Worm (Caenorhabditis elegans) whole organism, L1 larva: ENCODE measurements around the gene ocr-1.

Experiments
- C04F5.9 ChIP-seq: sonication (generic microtip); optimal IDR thresholded peaks from 2 replicates; lab custom pipeline; 2016; ENCODE audit warnings: missing genetic modification characterization, missing compliant biosample characterization
- C16A3.4 ChIP-seq: fragments of 150-350 bp; optimal IDR thresholded peaks from 2 replicates; lab custom pipeline; 2014; ENCODE audit warnings: missing biosample characterization, missing genetic modification characterization
- F16B12.6 ChIP-seq: fragments of 150-350 bp; optimal IDR thresholded peaks from 2 replicates; lab custom pipeline; 2014; ENCODE audit warnings: missing biosample characterization, missing genetic modification characterization
- Y116A8C.19 ChIP-seq: sonication (generic microtip); optimal IDR thresholded peaks from 2 replicates; lab custom pipeline; 2016; ENCODE audit warnings: missing compliant biosample characterization, missing genetic modification characterization, borderline replicate concordance
- aly-2 ChIP-seq: fragments of 150-350 bp; optimal IDR thresholded peaks from 2 replicates; lab custom pipeline; 2014; ENCODE audit warnings: missing biosample characterization, missing genetic modification characterization
- ama-1 ChIP-seq: fragments of 150-350 bp; optimal IDR thresholded peaks from 2 replicates; lab custom pipeline; 2014
- ceh-8 ChIP-seq: fragments of 200-800 bp; sonication (Bioruptor generic); optimal IDR thresholded peaks from 2 replicates; lab custom pipeline; 2018; ENCODE audit warnings: mild to moderate bottlenecking, missing genetic modification characterization, moderate library complexity, missing compliant biosample characterization
- ceh-88 ChIP-seq: fragments of 200-800 bp; sonication (Bioruptor generic); IDR thresholded peaks from 2 replicates; pipeline ENCODE4 v1.3.6; 2022; ENCODE audit warnings: missing genetic modification characterization, missing compliant biosample characterization
- ceh-90 ChIP-seq: sonication (generic microtip); optimal IDR thresholded peaks from 2 replicates; lab custom pipeline; 2016; ENCODE audit warnings: missing genetic modification characterization, missing compliant biosample characterization
- ces-1 ChIP-seq: fragments of 150-350 bp; optimal IDR thresholded peaks from 2 replicates; lab custom pipeline; 2014; ENCODE audit warnings: missing biosample characterization, missing genetic modification reagents, missing genetic modification characterization
- dpl-1 ChIP-seq, 3 experiments: fragments of 150-350 bp in 2 of 3; sonication (generic microtip) in 1 of 3; optimal IDR thresholded peaks; 2 replicates each; lab custom pipeline; 2014 to 2017; ENCODE audit warnings: missing biosample characterization in 3 of 3, missing genetic modification characterization in 3 of 3, missing genetic modification reagents in 3 of 3
- dsc-1 ChIP-seq: sonication (generic microtip); optimal IDR thresholded peaks from 2 replicates; lab custom pipeline; 2016; ENCODE audit warnings: mild to moderate bottlenecking, missing genetic modification characterization, missing compliant biosample characterization
- efl-3 ChIP-seq: fragments of 200-800 bp; sonication (Bioruptor generic); optimal IDR thresholded peaks from 2 replicates; lab custom pipeline; 2018; ENCODE audit warnings: mild to moderate bottlenecking, missing genetic modification characterization, missing compliant biosample characterization
- egl-13 ChIP-seq: sonication (generic microtip); optimal IDR thresholded peaks from 2 replicates; lab custom pipeline; 2016; ENCODE audit warnings: missing genotype, missing genetic modification reagents, missing genetic modification characterization, missing compliant biosample characterization
- elt-3 ChIP-seq, 6 experiments: fragments of 150-350 bp in 1 of 6; sonication (generic microtip); optimal IDR thresholded peaks; 2 replicates each; lab custom pipeline; 2017 to 2018; ENCODE audit warnings: missing biosample characterization in 6 of 6, missing genetic modification characterization in 6 of 6, inconsistent platforms in 1 of 6
- ets-5 ChIP-seq: fragments of 200-800 bp; sonication (Bioruptor generic); IDR thresholded peaks from 2 replicates; pipeline ENCODE4 v1.3.6; 2022; ENCODE audit warnings: missing genetic modification characterization, missing compliant biosample characterization
- fkh-10 ChIP-seq: sonication (generic microtip); optimal IDR thresholded peaks from 2 replicates; lab custom pipeline; 2017; ENCODE audit warnings: missing biosample characterization, missing genetic modification reagents, missing genetic modification characterization
- fkh-4 ChIP-seq: sonication (generic microtip); optimal IDR thresholded peaks from 2 replicates; lab custom pipeline; 2016; ENCODE audit warnings: missing compliant biosample characterization, missing genetic modification characterization, borderline replicate concordance
- fkh-8 ChIP-seq: sonication (generic microtip); optimal IDR thresholded peaks from 2 replicates; lab custom pipeline; 2016; ENCODE audit warnings: mild to moderate bottlenecking, missing genetic modification characterization, missing compliant biosample characterization
- fos-1 ChIP-seq: fragments of 150-350 bp; optimal IDR thresholded peaks from 2 replicates; lab custom pipeline; 2014; ENCODE audit warnings: missing biosample characterization, missing genetic modification characterization
- hlh-4 ChIP-seq: sonication (generic microtip); optimal IDR thresholded peaks from 2 replicates; lab custom pipeline; 2016; ENCODE audit warnings: mild to moderate bottlenecking, missing genetic modification characterization, missing compliant biosample characterization
- hpl-2 ChIP-seq: fragments of 150-350 bp; optimal IDR thresholded peaks from 2 replicates; lab custom pipeline; 2014; ENCODE audit warnings: missing biosample characterization, missing genetic modification reagents, missing genetic modification characterization
- irx-1 ChIP-seq: sonication (generic microtip); optimal IDR thresholded peaks from 2 replicates; lab custom pipeline; 2016; ENCODE audit warnings: missing genetic modification characterization, missing compliant biosample characterization
- jun-1 ChIP-seq: fragments of 150-350 bp; optimal IDR thresholded peaks from 2 replicates; lab custom pipeline; 2014; ENCODE audit warnings: missing biosample characterization, missing genetic modification reagents, missing genetic modification characterization
- lin-13 ChIP-seq: fragments of 150-350 bp; optimal IDR thresholded peaks from 2 replicates; lab custom pipeline; 2014; ENCODE audit warnings: missing biosample characterization, missing genetic modification reagents, missing genetic modification characterization
- lin-14 ChIP-seq: fragments of 200-800 bp; sonication (Bioruptor generic); optimal IDR thresholded peaks from 2 replicates; lab custom pipeline; 2018; ENCODE audit warnings: mild to moderate bottlenecking, missing genetic modification characterization, moderate library complexity, missing compliant biosample characterization
- lsy-2 ChIP-seq, 2 experiments: fragments of 150-350 bp; optimal IDR thresholded peaks; 2 replicates each; lab custom pipeline; 2014; ENCODE audit warnings: missing biosample characterization in 2 of 2, missing genetic modification characterization in 2 of 2
- mdl-1 ChIP-seq, 2 experiments: fragments of 150-350 bp; optimal IDR thresholded peaks; 2 replicates each; lab custom pipeline; 2014 to 2017; ENCODE audit warnings: missing biosample characterization in 2 of 2, missing genetic modification characterization in 2 of 2, inconsistent platforms in 1 of 2
- mef-2 ChIP-seq: fragments of 150-350 bp; optimal IDR thresholded peaks from 2 replicates; lab custom pipeline; 2014; ENCODE audit warnings: missing biosample characterization, missing genetic modification characterization
- nhr-19 ChIP-seq: fragments of 200-800 bp; sonication (Bioruptor generic); conservative IDR thresholded peaks from 2 replicates; pipeline ENCODE4 v1.3.6; 2022; ENCODE audit warnings: missing genetic modification characterization, missing compliant biosample characterization
- nhr-47 ChIP-seq: sonication (generic microtip); optimal IDR thresholded peaks from 2 replicates; lab custom pipeline; 2016; ENCODE audit warnings: mild to moderate bottlenecking, missing genetic modification characterization, moderate library complexity, missing compliant biosample characterization
- nhr-71 ChIP-seq: sonication (generic microtip); optimal IDR thresholded peaks from 2 replicates; lab custom pipeline; 2016; ENCODE audit warnings: mild to moderate bottlenecking, missing genetic modification characterization, moderate library complexity, missing compliant biosample characterization
- nhr-77 ChIP-seq: fragments of 150-350 bp; optimal IDR thresholded peaks from 2 replicates; lab custom pipeline; 2014; ENCODE audit warnings: missing biosample characterization, missing genetic modification characterization
- nhr-84 ChIP-seq: sonication (generic microtip); optimal IDR thresholded peaks from 2 replicates; lab custom pipeline; 2017; ENCODE audit warnings: missing biosample characterization, missing genetic modification characterization
- nhr-85 ChIP-seq: sonication (generic microtip); peaks from one replicate; lab custom pipeline; 2016; ENCODE audit warnings: missing genetic modification characterization, inconsistent platforms, missing compliant biosample characterization
- nhr-90 ChIP-seq: sonication (generic microtip); optimal IDR thresholded peaks from 2 replicates; lab custom pipeline; 2016; ENCODE audit warnings: mild to moderate bottlenecking, missing genetic modification characterization, missing compliant biosample characterization; ENCODE audit not compliant: poor library complexity
- pax-3 ChIP-seq: fragments of 200-800 bp; sonication (Bioruptor generic); optimal IDR thresholded peaks from 2 replicates; lab custom pipeline; 2018; ENCODE audit warnings: mild to moderate bottlenecking, missing genetic modification characterization, moderate library complexity, missing compliant biosample characterization
- pqm-1 ChIP-seq: sonication (generic microtip); optimal IDR thresholded peaks from 3 replicates; lab custom pipeline; 2017; ENCODE audit warnings: missing biosample characterization, missing genetic modification characterization
- skn-1 ChIP-seq: fragments of 150-350 bp; optimal IDR thresholded peaks from 2 replicates; lab custom pipeline; 2014; ENCODE audit warnings: missing biosample characterization, missing genetic modification characterization
- snpc-4 ChIP-seq: fragments of 150-350 bp; optimal IDR thresholded peaks from 2 replicates; lab custom pipeline; 2014; ENCODE audit warnings: missing biosample characterization, missing genetic modification characterization
- snu-23 ChIP-seq: sonication (generic microtip); optimal IDR thresholded peaks from 2 replicates; lab custom pipeline; 2016; ENCODE audit warnings: missing genetic modification characterization, missing compliant biosample characterization
- sox-4 ChIP-seq: sonication (generic microtip); optimal IDR thresholded peaks from 2 replicates; lab custom pipeline; 2016; ENCODE audit warnings: missing genetic modification characterization, missing compliant biosample characterization
- sup-37 ChIP-seq: fragments of 200-800 bp; sonication (Bioruptor generic); optimal IDR thresholded peaks from 2 replicates; lab custom pipeline; 2018; ENCODE audit warnings: mild to moderate bottlenecking, missing genetic modification characterization, missing compliant biosample characterization
- swsn-7 ChIP-seq: sonication (generic microtip); optimal IDR thresholded peaks from 2 replicates; lab custom pipeline; 2016; ENCODE audit warnings: missing genetic modification characterization, missing compliant biosample characterization
- tbx-2 ChIP-seq: sonication (generic microtip); optimal IDR thresholded peaks from 2 replicates; lab custom pipeline; 2016; ENCODE audit warnings: missing genetic modification characterization, missing compliant biosample characterization
- tlp-1 ChIP-seq: fragments of 150-350 bp; optimal IDR thresholded peaks from 2 replicates; lab custom pipeline; 2014; ENCODE audit warnings: missing biosample characterization, missing genetic modification characterization
- unc-30 ChIP-seq: sonication (generic microtip); optimal IDR thresholded peaks from 2 replicates; lab custom pipeline; 2017; ENCODE audit warnings: missing biosample characterization, missing genetic modification characterization
- unc-62 ChIP-seq: fragments of 150-350 bp; optimal IDR thresholded peaks from 2 replicates; lab custom pipeline; 2014; ENCODE audit warnings: missing biosample characterization, missing genetic modification reagents, missing genetic modification characterization
- unc-98 ChIP-seq: fragments of 200-800 bp; sonication (Bioruptor generic); IDR thresholded peaks from 2 replicates; pipeline ENCODE4 v1.3.6; 2022; ENCODE audit warnings: missing genetic modification characterization, missing compliant biosample characterization
- vab-15 ChIP-seq: sonication (generic microtip); optimal IDR thresholded peaks from 2 replicates; lab custom pipeline; 2017; ENCODE audit warnings: missing genotype, mild to moderate bottlenecking, missing genetic modification characterization, missing compliant biosample characterization
- xbp-1 ChIP-seq: sonication (generic microtip); optimal IDR thresholded peaks from 2 replicates; lab custom pipeline; 2016; ENCODE audit warnings: missing genetic modification characterization, missing compliant biosample characterization
- zip-4 ChIP-seq: fragments of 200-800 bp; sonication (Bioruptor generic); optimal IDR thresholded peaks from 2 replicates; lab custom pipeline; 2018; ENCODE audit warnings: mild to moderate bottlenecking, missing genetic modification characterization, moderate library complexity, missing compliant biosample characterization
- ztf-4 ChIP-seq: fragments of 150-350 bp; optimal IDR thresholded peaks from 2 replicates; lab custom pipeline; 2014; ENCODE audit warnings: missing biosample characterization, missing genetic modification characterization

ocr-1 gene

DNA sequence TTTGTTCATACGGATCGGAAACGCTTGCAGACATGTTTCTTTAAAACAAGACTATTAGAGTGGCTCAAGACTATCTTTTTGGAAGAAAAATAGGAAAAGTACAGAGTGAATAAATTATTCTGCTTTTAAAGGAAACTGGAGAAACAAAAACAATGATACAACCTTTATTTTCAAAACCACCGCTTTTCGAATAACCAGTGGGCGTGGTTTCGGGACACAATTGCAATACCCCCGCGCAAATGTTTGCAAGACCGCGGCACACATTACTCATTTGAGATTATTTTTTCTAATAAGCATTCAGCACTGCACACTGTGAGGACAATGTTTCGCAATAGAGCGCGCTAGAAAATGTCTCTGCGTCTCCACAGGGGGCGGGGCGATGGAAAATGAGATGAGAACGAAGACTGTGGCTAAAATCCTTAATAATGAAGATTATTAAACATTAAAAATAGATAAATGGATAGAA lies 43.7 kb downstream of the ocr-1 start, which contains the start of gene plrg-1:
Gene plrg-1 (minus strand): TSS at position 51 of the 466 bp plus-strand sequence.
- TF ChIP-seq fkh-10 (GFP tag; lab: Kevin White, UChicago) (peak; percentile 41), tlp-1 (tag; lab: Kevin White, UChicago) (no peak), unc-30 (no peak), mef-2 (tag; lab: Kevin White, UChicago) (no peak), lin-14 (GFP tag; lab: Kevin White, UChicago) (peak; percentile 93), sup-37 (GFP tag; lab: Kevin White, UChicago) (peak; percentile 69), ceh-90 (tag; lab: Kevin White, UChicago) (peak; percentile 51), unc-98 (GFP tag; lab: Robert Waterston, UW) (peak; percentile 52; the same call in 1 of the 2 replicates), aly-2 (peak; percentile 51), hlh-4 (no peak), C16A3.4 (tag; lab: Kevin White, UChicago) (peak; percentile 87), vab-15 (tag; lab: Kevin White, UChicago) (peak; percentile 75), dsc-1 (tag; lab: Kevin White, UChicago) (peak; percentile 91), sox-4 (tag; lab: Kevin White, UChicago) (peak; percentile 38), zip-4 (GFP tag; lab: Kevin White, UChicago) (peak; percentile 93), ceh-88 (GFP tag; lab: Robert Waterston, UW) (peak; percentile 68), ets-5 (GFP tag; lab: Robert Waterston, UW) (no peak), nhr-19 (GFP tag; lab: Robert Waterston, UW) (peak; percentile 93), C04F5.9 (tag; lab: Kevin White, UChicago) (no peak), nhr-71 (tag; lab: Kevin White, UChicago) (peak; percentile 94), lsy-2 (tag; optimal IDR thresholded peaks at IDR 0.05; lab: Kevin White, UChicago) (peak; percentile 83 to 86), mdl-1 (tag; optimal IDR thresholded peaks at IDR 0.05; lab: Kevin White, UChicago) (peak in 1 of 2 experiments; percentile 78), skn-1 (tag; lab: Kevin White, UChicago) (peak; percentile 90), fkh-8 (tag; lab: Kevin White, UChicago) (peak; percentile 72), ceh-8 (GFP tag; lab: Kevin White, UChicago) (peak; percentile 83), nhr-84 (tag; lab: Kevin White, UChicago) (no peak), ztf-4 (tag; lab: Kevin White, UChicago) (peak; percentile 80), egl-13 (tag; lab: Kevin White, UChicago) (peak; percentile 77), swsn-7 (peak; percentile 91), nhr-90 (peak; percentile 89), lin-13 (GFP tag; lab: Kevin White, UChicago) (peak; percentile 81), F16B12.6 (tag; lab: Kevin White, UChicago) (peak; percentile 50), nhr-77 (tag; lab: Kevin White, UChicago) (peak; percentile 69), pqm-1 (tag; lab: Kevin White, UChicago) (no peak), fos-1 (tag; lab: Kevin White, UChicago) (peak; percentile 71), pax-3 (peak; percentile 74), fkh-4 (tag; lab: Kevin White, UChicago) (peak; percentile 45), unc-62 (GFP tag; lab: Kevin White, UChicago) (no peak), ama-1 (peak; percentile 26), snu-23 (GFP tag; lab: Kevin White, UChicago) (peak; percentile 90), elt-3 (tag; optimal IDR thresholded peaks at IDR 0.05; lab: Kevin White, UChicago) (peak in 3 of 6 experiments; percentile 7 to 68 (median 47)), efl-3 (GFP tag; lab: Kevin White, UChicago) (no peak), snpc-4 (tag; lab: Kevin White, UChicago) (peak; percentile 90), Y116A8C.19 (tag; lab: Kevin White, UChicago) (no peak), hpl-2 (peak; percentile 43), nhr-85 (peak; percentile 92), tbx-2 (tag; lab: Kevin White, UChicago) (peak; percentile 89), jun-1 (tag; lab: Kevin White, UChicago) (peak; percentile 49), xbp-1 (tag; lab: Kevin White, UChicago) (peak; percentile 86), nhr-47 (tag; lab: Kevin White, UChicago) (peak; percentile 89), dpl-1 (GFP tag; optimal IDR thresholded peaks at IDR 0.05; lab: Kevin White, UChicago) (peak; percentile 73 to 82 (median 81)), ces-1 (GFP tag; lab: Kevin White, UChicago) (peak; percentile 14), irx-1 (peak; percentile 75)
